Fruit fly (Drosophila melanogaster) whole organism, embryonic: ENCODE measurements around the gene CG14135.
A peak's percentile ranks its signal among the peaks of the same experiment; 100 is the strongest.

Source experiments
- Awh ChIP-seq: fragments of 200-800 bp; sonication (Bioruptor generic); IDR thresholded peaks from 2 replicates; pipeline ENCODE4, ENCODE4 v1.3.6; 2022; ENCODE audit warnings: missing biosample characterization, missing genetic modification characterization
- BEAF-32 ChIP-seq: fragments of 200-800 bp; sonication (Bioruptor generic); optimal IDR thresholded peaks from 3 replicates; lab custom pipeline; 2017; ENCODE audit warnings: missing biosample characterization, missing genetic modification characterization, mild to moderate bottlenecking, moderate library complexity, missing genetic modification reagents
- Bgb ChIP-seq: fragments of 200-800 bp; sonication (Bioruptor generic); IDR thresholded peaks from 2 replicates; pipeline ENCODE4 v1.3.6; 2022; ENCODE audit warnings: missing biosample characterization, missing genetic modification characterization; ENCODE audit not compliant: partially characterized antibody
- BtbVII ChIP-seq: fragments of 200-800 bp; sonication (Bioruptor generic); optimal IDR thresholded peaks from 3 replicates; lab custom pipeline; 2017; ENCODE audit warnings: missing biosample characterization, mild to moderate bottlenecking, missing genetic modification characterization
- CG11504 ChIP-seq: fragments of 200-800 bp; sonication (Bioruptor generic); optimal IDR thresholded peaks from 3 replicates; lab custom pipeline; 2019; ENCODE audit warnings: missing biosample characterization, mild to moderate bottlenecking, missing genetic modification characterization, moderate library complexity
- CG11723 ChIP-seq: fragments of 200-800 bp; sonication (Bioruptor generic); optimal IDR thresholded peaks from 2 replicates; lab custom pipeline; 2017; ENCODE audit warnings: missing biosample characterization, mild to moderate bottlenecking, missing genetic modification characterization
- CG14710 ChIP-seq: fragments of 200-800 bp; sonication (Bioruptor generic); optimal IDR thresholded peaks from 3 replicates; lab custom pipeline; 2019; ENCODE audit warnings: missing biosample characterization, mild to moderate bottlenecking, missing genetic modification characterization, moderate library complexity
- CG1603 ChIP-seq: fragments of 200-800 bp; sonication (Bioruptor generic); optimal IDR thresholded peaks from 2 replicates; lab custom pipeline; 2019; ENCODE audit warnings: missing biosample characterization, mild to moderate bottlenecking, missing genetic modification characterization, moderate library complexity
- CG17829 ChIP-seq: fragments of 200-800 bp; optimal IDR thresholded peaks from 2 replicates; lab custom pipeline; 2019; ENCODE audit warnings: missing biosample characterization, mild to moderate bottlenecking, missing genetic modification characterization, moderate library complexity
- CG30403 ChIP-seq: fragments of 200-800 bp; sonication (Bioruptor generic); optimal IDR thresholded peaks from 3 replicates; lab custom pipeline; 2016; ENCODE audit warnings: missing biosample characterization, missing genetic modification characterization
- CG33213 ChIP-seq: fragments of 200-800 bp; sonication (Bioruptor generic); optimal IDR thresholded peaks from 3 replicates; lab custom pipeline; 2016; ENCODE audit warnings: missing biosample characterization, missing genetic modification characterization
- CG3838 ChIP-seq: fragments of 200-800 bp; sonication (Bioruptor generic); optimal IDR thresholded peaks from 3 replicates; lab custom pipeline; 2016; ENCODE audit warnings: missing biosample characterization, missing genetic modification characterization
- CG4328 ChIP-seq: fragments of 200-800 bp; sonication (Bioruptor generic); optimal IDR thresholded peaks from 3 replicates; lab custom pipeline; 2017; ENCODE audit warnings: missing biosample characterization, missing genetic modification reagents, missing genetic modification characterization
- CG4617 ChIP-seq: fragments of 200-800 bp; sonication (Bioruptor generic); optimal IDR thresholded peaks from 3 replicates; lab custom pipeline; 2016; ENCODE audit warnings: missing biosample characterization, missing genetic modification characterization, borderline replicate concordance
- CG6254 ChIP-seq: fragments of 200-800 bp; sonication (Bioruptor generic); optimal IDR thresholded peaks from 3 replicates; lab custom pipeline; 2017; ENCODE audit warnings: mild to moderate bottlenecking, missing biosample characterization, missing genetic modification reagents, missing genetic modification characterization
- CG6683 ChIP-seq: fragments of 200-800 bp; sonication (Bioruptor generic); optimal IDR thresholded peaks from 2 replicates; lab custom pipeline; 2017; ENCODE audit warnings: missing biosample characterization, mild to moderate bottlenecking, missing genetic modification characterization, missing genetic modification reagents
- CG9797 ChIP-seq: fragments of 200-800 bp; sonication (Bioruptor generic); optimal IDR thresholded peaks from 3 replicates; lab custom pipeline; 2018; ENCODE audit warnings: missing biosample characterization, mild to moderate bottlenecking, missing genetic modification characterization
- CTCF ChIP-seq: fragments of 200-800 bp; sonication (Bioruptor generic); optimal IDR thresholded peaks from 2 replicates; lab custom pipeline; 2017; ENCODE audit warnings: missing biosample characterization, mild to moderate bottlenecking, missing genetic modification characterization, moderate library complexity
- CkIIα-i1 ChIP-seq: fragments of 200-800 bp; sonication (Bioruptor generic); IDR thresholded peaks from 2 replicates; pipeline ENCODE4 v1.3.6; 2022; ENCODE audit warnings: missing biosample characterization, missing genetic modification characterization
- D19A ChIP-seq: fragments of 200-800 bp; optimal IDR thresholded peaks from 3 replicates; lab custom pipeline; 2019; ENCODE audit warnings: missing biosample characterization, mild to moderate bottlenecking, missing genetic modification characterization, moderate library complexity
- Dbx ChIP-seq: fragments of 200-800 bp; sonication (Bioruptor generic); IDR thresholded peaks from 3 replicates; pipeline ENCODE4 v1.3.6; 2022; ENCODE audit warnings: missing biosample characterization, missing genetic modification characterization
- Dp ChIP-seq: fragments of 200-800 bp; sonication (Bioruptor generic); optimal IDR thresholded peaks from 2 replicates; lab custom pipeline; 2018; ENCODE audit warnings: missing biosample characterization, mild to moderate bottlenecking, missing genetic modification characterization, moderate library complexity
- Fer1 ChIP-seq: fragments of 200-800 bp; sonication (Bioruptor generic); optimal IDR thresholded peaks from 2 replicates; lab custom pipeline; 2017; ENCODE audit warnings: missing biosample characterization, mild to moderate bottlenecking, missing genetic modification characterization
- Lhr ChIP-seq: fragments of 200-800 bp; sonication (Bioruptor generic); optimal IDR thresholded peaks from 3 replicates; lab custom pipeline; 2017; ENCODE audit warnings: mild to moderate bottlenecking, missing biosample characterization, missing genetic modification reagents, missing genetic modification characterization
- MBD-R2 ChIP-seq: fragments of 200-800 bp; sonication (Bioruptor generic); IDR thresholded peaks from 2 replicates; pipeline ENCODE4 v1.3.6; 2022; ENCODE audit warnings: missing biosample characterization, missing genetic modification characterization
- Med ChIP-seq: fragments of 200-800 bp; sonication (Bioruptor generic); peaks from one replicate; lab custom pipeline; 2016; ENCODE audit warnings: missing biosample characterization, missing genetic modification characterization, mild to moderate bottlenecking, inconsistent platforms, moderate library complexity
- NK7.1 ChIP-seq: fragments of 200-800 bp; sonication (Bioruptor generic); optimal IDR thresholded peaks from 3 replicates; lab custom pipeline; 2016; ENCODE audit warnings: missing biosample characterization, missing genetic modification characterization
- Nf-YC ChIP-seq: fragments of 200-800 bp; optimal IDR thresholded peaks from 3 replicates; lab custom pipeline; 2019; ENCODE audit warnings: missing biosample characterization, mild to moderate bottlenecking, missing genetic modification characterization, moderate library complexity
- Pdp1 ChIP-seq, 2 experiments: fragments of 200-800 bp; sonication (Bioruptor generic); optimal IDR thresholded peaks; 3 replicates each; lab custom pipeline; 2016; ENCODE audit warnings: missing biosample characterization in 2 of 2, missing genetic modification characterization in 2 of 2, mild to moderate bottlenecking in 1 of 2, moderate library complexity in 1 of 2
- Stat92E ChIP-seq, 3 experiments: fragments of >200 bp in 2 of 3; fragments of 200-800 bp in 1 of 3; sonication (Bioruptor generic) in 1 of 3; optimal IDR thresholded peaks; 2 replicates each; lab custom pipeline; 2017 to 2019; ENCODE audit warnings: missing biosample characterization in 3 of 3, missing genetic modification characterization in 3 of 3, mild to moderate bottlenecking in 1 of 3, moderate library complexity in 1 of 3
- ci ChIP-seq: fragments of 200-800 bp; sonication (Bioruptor generic); IDR thresholded peaks from 3 replicates; pipeline ENCODE4 v1.3.6; 2022; ENCODE audit warnings: missing biosample characterization, missing genetic modification characterization
- dati ChIP-seq: fragments of 200-800 bp; sonication (Bioruptor generic); IDR thresholded peaks from 2 replicates; pipeline ENCODE4 v1.3.6; 2022; ENCODE audit warnings: missing biosample characterization, missing genetic modification characterization
- dmrt11E ChIP-seq: fragments of 200-800 bp; sonication (Bioruptor generic); optimal IDR thresholded peaks from 3 replicates; lab custom pipeline; 2018; ENCODE audit warnings: missing biosample characterization, mild to moderate bottlenecking, missing genetic modification characterization, moderate library complexity
- eyg ChIP-seq: fragments of 200-800 bp; sonication (Bioruptor generic); optimal IDR thresholded peaks from 3 replicates; lab custom pipeline; 2016; ENCODE audit warnings: missing biosample characterization, missing genetic modification characterization
- insv ChIP-seq, 2 experiments: fragments of 200-800 bp; sonication (Bioruptor generic); optimal IDR thresholded peaks; 3 replicates each; lab custom pipeline; 2016 to 2018; ENCODE audit warnings: missing biosample characterization in 2 of 2, missing genetic modification characterization in 2 of 2
- klu ChIP-seq: fragments of 200-800 bp; sonication (Bioruptor generic); IDR thresholded peaks from 2 replicates; pipeline ENCODE4 v1.3.6; 2022; ENCODE audit warnings: missing biosample characterization, missing genetic modification characterization
- knrl ChIP-seq: fragments of 200-800 bp; sonication (Bioruptor generic); IDR thresholded peaks from 3 replicates; pipeline ENCODE4 v1.3.6; 2022; ENCODE audit warnings: missing biosample characterization, missing genetic modification characterization; ENCODE audit not compliant: partially characterized antibody
- lbe ChIP-seq: fragments of 200-800 bp; sonication (Bioruptor generic); optimal IDR thresholded peaks from 2 replicates; lab custom pipeline; 2016; ENCODE audit warnings: missing biosample characterization, mild to moderate bottlenecking, missing genetic modification characterization
- phol ChIP-seq: fragments of 200-800 bp; sonication (Bioruptor generic); optimal IDR thresholded peaks from 3 replicates; lab custom pipeline; 2018; ENCODE audit warnings: missing biosample characterization, mild to moderate bottlenecking, missing genetic modification characterization, moderate library complexity
- run ChIP-seq: fragments of 200-800 bp; sonication (Bioruptor generic); optimal IDR thresholded peaks from 3 replicates; lab custom pipeline; 2018; ENCODE audit warnings: missing biosample characterization, mild to moderate bottlenecking, missing genetic modification characterization
- scrt ChIP-seq: fragments of 200-800 bp; sonication (Bioruptor generic); optimal IDR thresholded peaks from 2 replicates; lab custom pipeline; 2018; ENCODE audit warnings: missing biosample characterization, mild to moderate bottlenecking, missing genetic modification characterization, moderate library complexity
- sqz ChIP-seq: fragments of 200-800 bp; sonication (Bioruptor generic); optimal IDR thresholded peaks from 3 replicates; lab custom pipeline; 2018; ENCODE audit warnings: missing biosample characterization, mild to moderate bottlenecking, missing genetic modification characterization
- tgo ChIP-seq: fragments of 200-800 bp; sonication (Bioruptor generic); IDR thresholded peaks from 3 replicates; pipeline ENCODE4 v1.3.6; 2022; ENCODE audit warnings: missing biosample characterization, missing genetic modification characterization
- trem ChIP-seq: fragments of 200-800 bp; optimal IDR thresholded peaks from 3 replicates; lab custom pipeline; 2019; ENCODE audit warnings: missing biosample characterization, mild to moderate bottlenecking, missing genetic modification characterization, moderate library complexity
- tx ChIP-seq: fragments of 200-800 bp; sonication (Bioruptor generic); optimal IDR thresholded peaks from 2 replicates; lab custom pipeline; 2016; ENCODE audit warnings: missing biosample characterization, missing genetic modification characterization
- vvl ChIP-seq: fragments of 200-800 bp; sonication (Bioruptor generic); IDR thresholded peaks from 2 replicates; pipeline ENCODE4 v1.3.6; 2022; ENCODE audit warnings: missing biosample characterization, missing genetic modification characterization
- wdn ChIP-seq: fragments of 200-800 bp; sonication (Bioruptor generic); IDR thresholded peaks from 2 replicates; pipeline ENCODE4 v1.3.6; 2022; ENCODE audit warnings: missing biosample characterization, missing genetic modification characterization
- zf30C ChIP-seq: fragments of 200-800 bp; sonication (Bioruptor generic); optimal IDR thresholded peaks from 3 replicates; lab custom pipeline; 2018; ENCODE audit warnings: missing biosample characterization, mild to moderate bottlenecking, missing genetic modification characterization
- zfh1 ChIP-seq: fragments of 200-800 bp; sonication (Bioruptor generic); IDR thresholded peaks from 3 replicates; pipeline ENCODE4 v1.3.6; 2022; ENCODE audit warnings: missing biosample characterization, missing genetic modification characterization

CG14135 gene

dm6 chr3L:11711059-11711628, 19.8 kb downstream of the CG14135 start, which contains the start of gene crim:
Gene crim, minus strand, starts transcription at chr3L:11711386.
- TF ChIP-seq insv (GFP tag; optimal IDR thresholded peaks at IDR 0.05; lab: Kevin White, UChicago) (peak in 1 of 2 experiments; percentile 0), CG11723 (GFP tag; lab: Kevin White, UChicago) (no peak), CG1603 (tag; lab: Kevin White, UChicago) (peak; percentile 62), Dbx (0 out of 3 replicates have a peak, but pooled peaks have one; percentile 14), CG33213 (peak; percentile 53), CG9797 (peak; percentile 93), BtbVII (no peak), tx (GFP tag; lab: Kevin White, UChicago) (no peak), zfh1 (GFP tag; lab: Robert Waterston, UW) (no peak), NK7.1 (GFP tag; lab: Kevin White, UChicago) (no peak), CkIIα-i1 (GFP tag; lab: Robert Waterston, UW) (no peak), Dp (GFP tag; lab: Kevin White, UChicago) (peak; percentile 95), CG6683 (no peak), Pdp1 (GFP tag; optimal IDR thresholded peaks at IDR 0.05; lab: Kevin White, UChicago) (peak in 1 of 2 experiments; percentile 45), CG11504 (tag; lab: Kevin White, UChicago) (peak; percentile 73), Fer1 (GFP tag; lab: Kevin White, UChicago) (peak; percentile 10), D19A (no peak), CG4328 (peak; percentile 7), run (peak; percentile 12), dati (GFP tag; lab: Robert Waterston, UW) (no peak), CG30403 (peak; percentile 12), CG3838 (no peak), MBD-R2 (GFP tag; lab: Robert Waterston, UW) (peak; percentile 64), Bgb (GFP tag; lab: Robert Waterston, UW) (peak; percentile 30; the same call in 1 of the 2 replicates), CG17829 (peak; percentile 43), phol (peak; percentile 42), klu (GFP tag; lab: Robert Waterston, UW) (no peak), sqz (GFP tag; lab: Kevin White, UChicago) (no peak), Med (peak; percentile 70), knrl (peak; percentile 40; the same call in 1 of the 3 replicates), scrt (GFP tag; lab: Kevin White, UChicago) (peak; percentile 3), BEAF-32 (GFP tag; lab: Kevin White, UChicago) (peak; percentile 34), Lhr (GFP tag; lab: Kevin White, UChicago) (peak; percentile 52), tgo (GFP tag; lab: Robert Waterston, UW) (no peak), CG14710 (tag; lab: Kevin White, UChicago) (peak; percentile 62), Awh (GFP tag; lab: Robert Waterston, UW) (0 out of 2 replicates have a peak, but pooled peaks have one; percentile 38), Stat92E (GFP tag; optimal IDR thresholded peaks at IDR 0.05; lab: Kevin White, UChicago) (peak in 1 of 3 experiments; percentile 68), wdn (GFP tag; lab: Robert Waterston, UW) (no peak), vvl (GFP tag; lab: Robert Waterston, UW) (0 out of 2 replicates have a peak, but pooled peaks have one; percentile 18), lbe (GFP tag; lab: Kevin White, UChicago) (peak; percentile 34), eyg (no peak), zf30C (no peak), ci (peak; percentile 23; the same call in 1 of the 3 replicates), dmrt11E (tag; lab: Kevin White, UChicago) (no peak), CTCF (GFP tag; lab: Kevin White, UChicago) (peak; percentile 18), CG6254 (GFP tag; lab: Kevin White, UChicago) (no peak), trem (tag; lab: Kevin White, UChicago) (peak; percentile 62), CG4617 (GFP tag; lab: Kevin White, UChicago) (peak; percentile 61), Nf-YC (peak; percentile 28)
